Fruit fly (Drosophila melanogaster) whole organism, embryonic: ENCODE data around the gene Hr38.
A peak's percentile ranks its signal among the peaks of the same experiment; 100 is the strongest.

Experiments
- Atf3 ChIP-seq: fragments of 200-800 bp; sonication (Bioruptor generic); optimal IDR thresholded peaks from 3 replicates; lab custom pipeline; 2016; ENCODE audit warnings: missing biosample characterization, missing genetic modification characterization
- BtbVII ChIP-seq: fragments of 200-800 bp; sonication (Bioruptor generic); optimal IDR thresholded peaks from 3 replicates; lab custom pipeline; 2017; ENCODE audit warnings: missing biosample characterization, mild to moderate bottlenecking, missing genetic modification characterization
- CG10565 ChIP-seq: fragments of 200-800 bp; sonication (Bioruptor generic); optimal IDR thresholded peaks from 3 replicates; lab custom pipeline; 2016; ENCODE audit warnings: missing biosample characterization, mild to moderate bottlenecking, missing genetic modification characterization
- CG11456 ChIP-seq: fragments of 200-800 bp; sonication (Bioruptor generic); IDR thresholded peaks from 3 replicates; pipeline ENCODE4 v1.3.6; 2022; ENCODE audit warnings: missing biosample characterization, missing genetic modification characterization
- CG14667 ChIP-seq: fragments of 200-800 bp; sonication (Bioruptor generic); IDR thresholded peaks from 2 replicates; pipeline ENCODE4 v1.3.6; 2022; ENCODE audit warnings: missing biosample characterization, missing genetic modification characterization
- CG15514 ChIP-seq: fragments of 200-800 bp; sonication (Bioruptor generic); optimal IDR thresholded peaks from 3 replicates; lab custom pipeline; 2017; ENCODE audit warnings: missing biosample characterization, missing genetic modification characterization, mild to moderate bottlenecking, moderate library complexity, missing genetic modification reagents
- CG16813 ChIP-seq: fragments of 200-800 bp; sonication (Bioruptor generic); IDR thresholded peaks from 3 replicates; pipeline ENCODE4 v1.3.6; 2022; ENCODE audit warnings: missing biosample characterization, missing genetic modification characterization; ENCODE audit not compliant: partially characterized antibody
- CG16815 ChIP-seq: fragments of 200-800 bp; sonication (Bioruptor generic); optimal IDR thresholded peaks from 3 replicates; lab custom pipeline; 2017; ENCODE audit warnings: missing biosample characterization, mild to moderate bottlenecking, missing genetic modification characterization
- CG18599 ChIP-seq: fragments of 200-800 bp; sonication (Bioruptor generic); optimal IDR thresholded peaks from 3 replicates; lab custom pipeline; 2017; ENCODE audit warnings: missing biosample characterization, missing genetic modification characterization, mild to moderate bottlenecking, moderate library complexity, missing genetic modification reagents
- CG18764 ChIP-seq: fragments of 200-800 bp; sonication (Bioruptor generic); optimal IDR thresholded peaks from 3 replicates; lab custom pipeline; 2016; ENCODE audit warnings: missing biosample characterization, missing genetic modification characterization
- CG30431 ChIP-seq: fragments of 200-800 bp; sonication (Bioruptor generic); optimal IDR thresholded peaks from 2 replicates; lab custom pipeline; 2017; ENCODE audit warnings: missing biosample characterization, missing genetic modification characterization
- CG3163 ChIP-seq: fragments of 200-800 bp; sonication (Bioruptor generic); optimal IDR thresholded peaks from 3 replicates; lab custom pipeline; 2016; ENCODE audit warnings: missing biosample characterization, missing genetic modification characterization
- CG32767 ChIP-seq: fragments of 200-800 bp; sonication (Bioruptor generic); IDR thresholded peaks from 2 replicates; pipeline ENCODE4 v1.3.6; 2022; ENCODE audit warnings: missing biosample characterization, missing genetic modification characterization
- CG3838 ChIP-seq: fragments of 200-800 bp; sonication (Bioruptor generic); optimal IDR thresholded peaks from 3 replicates; lab custom pipeline; 2016; ENCODE audit warnings: missing biosample characterization, missing genetic modification characterization
- CG4730 ChIP-seq: fragments of 200-800 bp; sonication (Bioruptor generic); IDR thresholded peaks from 2 replicates; pipeline ENCODE4 v1.3.6; 2022; ENCODE audit warnings: missing biosample characterization, missing genetic modification characterization
- CG6254 ChIP-seq: fragments of 200-800 bp; sonication (Bioruptor generic); optimal IDR thresholded peaks from 3 replicates; lab custom pipeline; 2017; ENCODE audit warnings: mild to moderate bottlenecking, missing biosample characterization, missing genetic modification reagents, missing genetic modification characterization
- CG8290 ChIP-seq, 3 experiments: fragments of 200-800 bp; sonication (Bioruptor generic); optimal IDR thresholded peaks; 2 replicates each; lab custom pipeline; 2016 to 2019; ENCODE audit warnings: missing biosample characterization in 3 of 3, missing genetic modification characterization in 3 of 3, mild to moderate bottlenecking in 2 of 3, moderate library complexity in 1 of 3
- CG9727 ChIP-seq: fragments of 200-800 bp; sonication (Bioruptor generic); optimal IDR thresholded peaks from 3 replicates; lab custom pipeline; 2017; ENCODE audit warnings: missing biosample characterization, mild to moderate bottlenecking, missing genetic modification characterization
- CG9817 ChIP-seq: fragments of 200-800 bp; sonication (Bioruptor generic); optimal IDR thresholded peaks from 2 replicates; lab custom pipeline; 2018; ENCODE audit warnings: missing biosample characterization, mild to moderate bottlenecking, missing genetic modification characterization, moderate library complexity
- CG9932 ChIP-seq: fragments of 200-800 bp; sonication (Bioruptor generic); IDR thresholded peaks from 2 replicates; pipeline ENCODE4 v1.3.6; 2022; ENCODE audit warnings: missing biosample characterization, missing genetic modification characterization
- Dbx ChIP-seq: fragments of 200-800 bp; sonication (Bioruptor generic); IDR thresholded peaks from 3 replicates; pipeline ENCODE4 v1.3.6; 2022; ENCODE audit warnings: missing biosample characterization, missing genetic modification characterization
- Dip3 ChIP-seq: fragments of 200-800 bp; sonication (Bioruptor generic); optimal IDR thresholded peaks from 3 replicates; lab custom pipeline; 2016; ENCODE audit warnings: missing biosample characterization, missing genetic modification characterization
- E2f1 ChIP-seq: fragments of 200-800 bp; sonication (Bioruptor generic); IDR thresholded peaks from 2 replicates; pipeline ENCODE4 v1.3.6; 2022; ENCODE audit warnings: missing biosample characterization, missing genetic modification characterization
- HLH4C ChIP-seq: fragments of 200-800 bp; sonication (Bioruptor generic); IDR thresholded peaks from 3 replicates; pipeline ENCODE4 v1.3.6; 2022; ENCODE audit warnings: missing biosample characterization, missing genetic modification characterization; ENCODE audit not compliant: partially characterized antibody
- HmgZ ChIP-seq: fragments of 200-800 bp; sonication (Bioruptor generic); optimal IDR thresholded peaks from 2 replicates; lab custom pipeline; 2018; ENCODE audit warnings: missing biosample characterization, mild to moderate bottlenecking, missing genetic modification characterization
- Hmx ChIP-seq: fragments of 200-800 bp; sonication (Bioruptor generic); optimal IDR thresholded peaks from 2 replicates; lab custom pipeline; 2016; ENCODE audit warnings: missing biosample characterization, missing genetic modification characterization
- NFAT ChIP-seq: fragments of 200-800 bp; sonication (Bioruptor generic); IDR thresholded peaks from 2 replicates; pipeline ENCODE4 v1.3.6; 2022; ENCODE audit warnings: missing biosample characterization, missing genetic modification characterization
- Nf-YA ChIP-seq: fragments of 200-800 bp; sonication (Bioruptor generic); IDR thresholded peaks from 2 replicates; pipeline ENCODE4 v1.3.6; 2022; ENCODE audit warnings: missing biosample characterization, missing genetic modification characterization
- Oli ChIP-seq: fragments of 200-800 bp; sonication (Bioruptor generic); optimal IDR thresholded peaks from 2 replicates; lab custom pipeline; 2018; ENCODE audit warnings: missing biosample characterization, mild to moderate bottlenecking, missing genetic modification characterization, moderate library complexity
- PHDP ChIP-seq: fragments of 200-800 bp; sonication (Bioruptor generic); optimal IDR thresholded peaks from 3 replicates; lab custom pipeline; 2018; ENCODE audit warnings: missing biosample characterization, mild to moderate bottlenecking, missing genetic modification characterization, moderate library complexity
- YL-1 ChIP-seq: fragments of 200-800 bp; sonication (Bioruptor generic); optimal IDR thresholded peaks from 3 replicates; lab custom pipeline; 2017; ENCODE audit warnings: missing biosample characterization, mild to moderate bottlenecking, missing genetic modification characterization
- ac ChIP-seq: fragments of 200-800 bp; sonication (Bioruptor generic); optimal IDR thresholded peaks from 3 replicates; lab custom pipeline; 2017; ENCODE audit warnings: missing biosample characterization, mild to moderate bottlenecking, missing genetic modification characterization
- chinmo ChIP-seq: fragments of 200-800 bp; sonication (Bioruptor generic); IDR thresholded peaks from 4 replicates; pipeline ENCODE4 v1.3.6; 2022; ENCODE audit warnings: missing biosample characterization, missing genetic modification characterization; ENCODE audit not compliant: partially characterized antibody
- ci ChIP-seq: fragments of 200-800 bp; sonication (Bioruptor generic); IDR thresholded peaks from 3 replicates; pipeline ENCODE4 v1.3.6; 2022; ENCODE audit warnings: missing biosample characterization, missing genetic modification characterization
- crc ChIP-seq: fragments of 200-800 bp; sonication (Bioruptor generic); optimal IDR thresholded peaks from 2 replicates; lab custom pipeline; 2016; ENCODE audit warnings: missing biosample characterization, missing genetic modification characterization
- emc ChIP-seq: fragments of 200-800 bp; sonication (Bioruptor generic); optimal IDR thresholded peaks from 2 replicates; lab custom pipeline; 2016; ENCODE audit warnings: missing biosample characterization, missing genetic modification characterization
- gem ChIP-seq: fragments of 200-800 bp; sonication (Bioruptor generic); optimal IDR thresholded peaks from 2 replicates; lab custom pipeline; 2019; ENCODE audit warnings: missing biosample characterization, mild to moderate bottlenecking, missing genetic modification characterization, moderate library complexity
- kah ChIP-seq: fragments of 200-800 bp; sonication (Bioruptor generic); optimal IDR thresholded peaks from 2 replicates; lab custom pipeline; 2018; ENCODE audit warnings: missing biosample characterization, mild to moderate bottlenecking, missing genetic modification characterization
- lbe ChIP-seq: fragments of 200-800 bp; sonication (Bioruptor generic); optimal IDR thresholded peaks from 2 replicates; lab custom pipeline; 2016; ENCODE audit warnings: missing biosample characterization, mild to moderate bottlenecking, missing genetic modification characterization
- nerfin-1 ChIP-seq: fragments of 200-800 bp; sonication (Bioruptor generic); optimal IDR thresholded peaks from 3 replicates; lab custom pipeline; 2019; ENCODE audit warnings: missing biosample characterization, mild to moderate bottlenecking, missing genetic modification characterization, moderate library complexity
- org-1 ChIP-seq: fragments of 200-800 bp; sonication (Bioruptor generic); optimal IDR thresholded peaks from 2 replicates; lab custom pipeline; 2017; ENCODE audit warnings: missing biosample characterization, missing genetic modification characterization
- pnt ChIP-seq: fragments of 200-800 bp; sonication (Bioruptor generic); optimal IDR thresholded peaks from 3 replicates; lab custom pipeline; 2016; ENCODE audit warnings: missing biosample characterization, missing genetic modification characterization
- psq ChIP-seq: fragments of 200-800 bp; sonication (Bioruptor generic); optimal IDR thresholded peaks from 2 replicates; lab custom pipeline; 2017; ENCODE audit warnings: missing biosample characterization, missing genetic modification characterization
- run ChIP-seq: fragments of 200-800 bp; sonication (Bioruptor generic); optimal IDR thresholded peaks from 3 replicates; lab custom pipeline; 2018; ENCODE audit warnings: missing biosample characterization, mild to moderate bottlenecking, missing genetic modification characterization
- sd ChIP-seq: fragments of 200-800 bp; sonication (Bioruptor generic); optimal IDR thresholded peaks from 3 replicates; lab custom pipeline; 2018; ENCODE audit warnings: missing biosample characterization, mild to moderate bottlenecking, missing genetic modification characterization, moderate library complexity
- stc ChIP-seq: fragments of 200-800 bp; sonication (Bioruptor generic); IDR thresholded peaks from 2 replicates; pipeline ENCODE4 v1.3.6; 2022; ENCODE audit warnings: missing biosample characterization, missing genetic modification characterization
- unpg ChIP-seq: fragments of 200-800 bp; sonication (Bioruptor generic); optimal IDR thresholded peaks from 3 replicates; lab custom pipeline; 2018; ENCODE audit warnings: missing biosample characterization, mild to moderate bottlenecking, missing genetic modification characterization, moderate library complexity
- wdn ChIP-seq: fragments of 200-800 bp; sonication (Bioruptor generic); IDR thresholded peaks from 2 replicates; pipeline ENCODE4 v1.3.6; 2022; ENCODE audit warnings: missing biosample characterization, missing genetic modification characterization

The Hr38 gene

DNA sequence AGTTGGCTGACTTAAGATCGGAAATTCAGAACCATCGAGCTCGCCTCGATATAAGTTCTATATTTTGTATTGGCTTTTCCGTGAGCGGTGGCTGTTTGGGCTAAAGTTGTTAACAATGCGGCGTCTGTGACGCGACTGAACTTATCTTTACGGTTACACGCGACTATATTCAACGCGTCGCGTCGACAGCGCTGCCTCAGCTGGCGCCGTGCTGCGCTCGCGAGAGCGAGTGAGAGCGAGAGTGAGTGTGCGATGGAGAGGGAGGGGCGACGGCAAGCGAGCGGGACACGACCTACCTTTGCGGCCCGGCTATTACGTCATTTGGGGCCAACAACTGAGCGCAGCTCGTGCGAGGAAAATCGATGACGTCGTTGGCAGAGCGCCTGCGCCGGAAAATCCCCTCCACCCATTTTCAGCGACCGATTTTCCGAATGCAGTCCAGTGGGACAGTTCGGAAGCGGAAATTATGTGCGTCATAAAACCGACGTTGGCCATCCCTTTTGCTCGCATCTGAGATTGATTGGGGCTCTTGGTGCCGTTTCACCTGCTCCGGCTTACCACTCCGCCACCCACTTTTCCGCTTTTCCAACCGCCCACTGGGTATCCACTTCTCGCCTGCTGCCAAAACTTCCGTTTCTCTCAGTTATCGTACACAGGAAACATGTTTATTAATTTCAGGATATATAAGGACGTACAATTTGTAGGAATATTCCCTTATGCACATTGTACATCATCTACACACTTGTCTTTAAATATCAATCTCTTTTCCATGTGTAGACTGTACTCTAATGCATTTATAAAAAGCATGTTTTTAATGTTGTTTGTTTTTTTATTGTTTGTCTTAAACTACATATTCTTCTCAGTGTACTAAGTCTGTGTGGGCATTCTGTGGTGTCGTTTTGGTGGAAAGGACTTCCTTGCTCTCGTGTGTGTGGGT, at the start of gene Hr38 (continued):
- TF ChIP-seq CG9817 (peak; percentile 44), Oli (tag; lab: Kevin White, UChicago) (peak; percentile 47), crc (GFP tag; lab: Kevin White, UChicago) (no peak), CG4730 (GFP tag; lab: Robert Waterston, UW) (no peak), CG11456 (GFP tag; lab: Robert Waterston, UW) (no peak), HmgZ (tag; lab: Kevin White, UChicago) (no peak), Dip3 (GFP tag; lab: Kevin White, UChicago) (peak; percentile 50), pnt (peak; percentile 37), sd (tag; lab: Kevin White, UChicago) (no peak), stc (GFP tag; lab: Robert Waterston, UW) (peak; percentile 35; the same call in 1 of the 2 replicates), lbe (GFP tag; lab: Kevin White, UChicago) (no peak), Hmx (GFP tag; lab: Kevin White, UChicago) (no peak), E2f1 (no peak), HLH4C (GFP tag; lab: Robert Waterston, UW) (no peak; the same call in 2 of the 3 replicates), Nf-YA (GFP tag; lab: Robert Waterston, UW) (no peak), wdn (peak; percentile 44; the same call in 1 of the 2 replicates), CG16813 (GFP tag; lab: Robert Waterston, UW) (no peak), CG8290 (GFP tag; optimal IDR thresholded peaks at IDR 0.05; lab: Kevin White, UChicago) (no peak), CG8290 (tag; optimal IDR thresholded peaks at IDR 0.05; lab: Kevin White, UChicago) (peak; percentile 11 to 45), BtbVII (GFP tag; lab: Kevin White, UChicago) (peak; percentile 88), CG30431 (GFP tag; lab: Kevin White, UChicago) (no peak), CG6254 (GFP tag; lab: Kevin White, UChicago) (no peak), ac (no peak), run (tag; lab: Kevin White, UChicago) (no peak), org-1 (GFP tag; lab: Kevin White, UChicago) (peak; percentile 4), ci (peak; percentile 65; the same call in 2 of the 3 replicates), nerfin-1 (tag; lab: Kevin White, UChicago) (no peak), Dbx (GFP tag; lab: Robert Waterston, UW) (peak; percentile 20; the same call in 1 of the 3 replicates), CG10565 (GFP tag; lab: Kevin White, UChicago) (no peak), chinmo (GFP tag; lab: Robert Waterston, UW) (peak; percentile 97), Atf3 (GFP tag; lab: Kevin White, UChicago) (peak; percentile 32), CG14667 (no peak), CG18599 (GFP tag; lab: Kevin White, UChicago) (peak; percentile 92), CG9727 (GFP tag; lab: Kevin White, UChicago) (peak; percentile 27), YL-1 (GFP tag; lab: Kevin White, UChicago) (no peak), kah (GFP tag; lab: Kevin White, UChicago) (no peak), CG16815 (GFP tag; lab: Kevin White, UChicago) (no peak), CG32767 (GFP tag; lab: Robert Waterston, UW) (no peak), unpg (peak; percentile 38), NFAT (GFP tag; lab: Robert Waterston, UW) (0 out of 2 replicates have a peak, but pooled peaks have one; percentile 8), CG3838 (GFP tag; lab: Kevin White, UChicago) (no peak), CG15514 (GFP tag; lab: Kevin White, UChicago) (peak; percentile 41), CG18764 (GFP tag; lab: Kevin White, UChicago) (no peak), CG3163 (GFP tag; lab: Kevin White, UChicago) (no peak), gem (tag; lab: Kevin White, UChicago) (peak; percentile 69), PHDP (tag; lab: Kevin White, UChicago) (peak; percentile 62), psq (GFP tag; lab: Kevin White, UChicago) (no peak), CG9932 (GFP tag; lab: Robert Waterston, UW) (no peak; the same call in 1 of the 2 replicates), emc (GFP tag; lab: Kevin White, UChicago) (no peak)
